Worm (Caenorhabditis elegans) whole organism, L3 larva: ENCODE data around the gene ZK829.3.

ENCODE experiments used
- ZK546.5 ChIP-seq: sonication (generic microtip); optimal IDR thresholded peaks from 2 replicates; lab custom pipeline; 2017; ENCODE audit warnings: missing biosample characterization, missing genetic modification characterization
- aly-2 ChIP-seq: fragments of 150-350 bp; optimal IDR thresholded peaks from 2 replicates; lab custom pipeline; 2014; ENCODE audit warnings: missing biosample characterization, missing genetic modification characterization
- ama-1 ChIP-seq: fragments of 150-350 bp; optimal IDR thresholded peaks from 2 replicates; lab custom pipeline; 2018
- ceh-16 ChIP-seq: sonication (generic microtip); optimal IDR thresholded peaks from 2 replicates; lab custom pipeline; 2017; ENCODE audit warnings: missing biosample characterization, missing genetic modification characterization
- ceh-82 ChIP-seq: fragments of 150-350 bp; optimal IDR thresholded peaks from 2 replicates; lab custom pipeline; 2014; ENCODE audit warnings: missing biosample characterization, missing genetic modification characterization
- ceh-9 ChIP-seq: sonication (generic microtip); optimal IDR thresholded peaks from 2 replicates; lab custom pipeline; 2018; ENCODE audit warnings: missing biosample characterization, missing genetic modification characterization
- egl-27 ChIP-seq: sonication (generic microtip); optimal IDR thresholded peaks from 4 replicates; lab custom pipeline; 2017; ENCODE audit warnings: missing biosample characterization, missing genetic modification reagents, missing genetic modification characterization
- egl-5 ChIP-seq: fragments of 150-350 bp; optimal IDR thresholded peaks from 2 replicates; lab custom pipeline; 2017; ENCODE audit warnings: missing biosample characterization, missing genetic modification reagents, missing genetic modification characterization, inconsistent platforms
- elt-1 ChIP-seq: fragments of 150-350 bp; optimal IDR thresholded peaks from 2 replicates; lab custom pipeline; 2014; ENCODE audit warnings: missing biosample characterization, missing genetic modification characterization
- elt-2 ChIP-seq: sonication (generic microtip); optimal IDR thresholded peaks from 2 replicates; lab custom pipeline; 2016; ENCODE audit warnings: missing genetic modification reagents, mild to moderate bottlenecking, missing genetic modification characterization, missing compliant biosample characterization
- elt-3 ChIP-seq, 3 experiments: fragments of 150-350 bp in 1 of 3; sonication (generic microtip) in 2 of 3; optimal IDR thresholded peaks; 2 replicates in 2 of 3; 4 replicates in 1 of 3; lab custom pipeline; 2014 to 2017; ENCODE audit warnings: missing biosample characterization in 3 of 3, missing genetic modification characterization in 3 of 3
- fkh-10 ChIP-seq: sonication (generic microtip); optimal IDR thresholded peaks from 2 replicates; lab custom pipeline; 2017; ENCODE audit warnings: missing biosample characterization, missing genetic modification reagents, missing genetic modification characterization
- fos-1 ChIP-seq: fragments of 150-350 bp; optimal IDR thresholded peaks from 2 replicates; lab custom pipeline; 2014; ENCODE audit warnings: missing biosample characterization, missing genetic modification characterization
- hmg-11 ChIP-seq: sonication (generic microtip); optimal IDR thresholded peaks from 2 replicates; lab custom pipeline; 2016; ENCODE audit warnings: missing genetic modification characterization, missing compliant biosample characterization
- lin-15B ChIP-seq: fragments of 150-350 bp; optimal IDR thresholded peaks from 2 replicates; lab custom pipeline; 2014; ENCODE audit warnings: missing biosample characterization, missing genetic modification characterization
- lin-39 ChIP-seq: fragments of 150-350 bp; optimal IDR thresholded peaks from 2 replicates; lab custom pipeline; 2018; ENCODE audit warnings: missing biosample characterization, missing genetic modification reagents, missing genetic modification characterization
- mdl-1 ChIP-seq: fragments of 150-350 bp; optimal IDR thresholded peaks from 2 replicates; lab custom pipeline; 2014; ENCODE audit warnings: missing biosample characterization, missing genetic modification characterization
- mml-1 ChIP-seq: fragments of 150-350 bp; sonication (generic microtip); optimal IDR thresholded peaks from 3 replicates; lab custom pipeline; 2014; ENCODE audit warnings: missing biosample characterization, missing genetic modification characterization
- nfya-1 ChIP-seq: sonication (generic microtip); optimal IDR thresholded peaks from 2 replicates; lab custom pipeline; 2017; ENCODE audit warnings: missing genetic modification characterization, mild to moderate bottlenecking, missing compliant biosample characterization, antibody characterized with exemption, moderate library complexity; ENCODE audit not compliant: insufficient read depth
- nhr-23 ChIP-seq: fragments of 150-350 bp; optimal IDR thresholded peaks from 2 replicates; lab custom pipeline; 2014; ENCODE audit warnings: missing biosample characterization, missing genetic modification reagents, missing genetic modification characterization
- nhr-237 ChIP-seq: fragments of 150-350 bp; optimal IDR thresholded peaks from 2 replicates; lab custom pipeline; 2014; ENCODE audit warnings: missing biosample characterization, missing genetic modification characterization
- nhr-25 ChIP-seq: sonication (generic microtip); optimal IDR thresholded peaks from 2 replicates; lab custom pipeline; 2017; ENCODE audit warnings: missing biosample characterization, missing genetic modification characterization
- nhr-28 ChIP-seq: fragments of 150-350 bp; optimal IDR thresholded peaks from 2 replicates; lab custom pipeline; 2014; ENCODE audit warnings: missing biosample characterization, missing genetic modification characterization
- nhr-43 ChIP-seq: sonication (generic microtip); optimal IDR thresholded peaks from 2 replicates; lab custom pipeline; 2016; ENCODE audit warnings: mild to moderate bottlenecking, missing genetic modification characterization, missing compliant biosample characterization; ENCODE audit not compliant: poor library complexity, severe bottlenecking
- nhr-77 ChIP-seq: fragments of 150-350 bp; optimal IDR thresholded peaks from 2 replicates; lab custom pipeline; 2014; ENCODE audit warnings: missing biosample characterization, missing genetic modification characterization
- pha-4 ChIP-seq: fragments of 150-350 bp; optimal IDR thresholded peaks from 2 replicates; lab custom pipeline; 2014; ENCODE audit warnings: missing biosample characterization, missing genetic modification reagents, missing genetic modification characterization
- pqm-1 ChIP-seq: fragments of 150-350 bp; optimal IDR thresholded peaks from 2 replicates; lab custom pipeline; 2017; ENCODE audit warnings: missing biosample characterization, missing genetic modification characterization, inconsistent platforms
- sea-2 ChIP-seq: fragments of 150-350 bp; sonication (generic microtip); optimal IDR thresholded peaks from 4 replicates; lab custom pipeline; 2014; ENCODE audit warnings: missing biosample characterization, missing genetic modification reagents, missing genetic modification characterization
- skn-1 ChIP-seq: fragments of 150-350 bp; optimal IDR thresholded peaks from 2 replicates; lab custom pipeline; 2014; ENCODE audit warnings: missing biosample characterization, missing genetic modification characterization
- tbx-2 ChIP-seq: sonication (generic microtip); optimal IDR thresholded peaks from 2 replicates; lab custom pipeline; 2016; ENCODE audit warnings: mild to moderate bottlenecking, missing genetic modification characterization, missing compliant biosample characterization
- zag-1 ChIP-seq: fragments of 150-350 bp; optimal IDR thresholded peaks from 2 replicates; lab custom pipeline; 2014; ENCODE audit warnings: missing biosample characterization, missing genetic modification characterization
- ztf-11 ChIP-seq: fragments of 150-350 bp; optimal IDR thresholded peaks from 2 replicates; lab custom pipeline; 2014; ENCODE audit warnings: missing biosample characterization, missing genetic modification characterization
- ztf-4 ChIP-seq: fragments of 150-350 bp; optimal IDR thresholded peaks from 2 replicates; lab custom pipeline; 2014; ENCODE audit warnings: missing biosample characterization, missing genetic modification characterization

Gene ZK829.3

DNA sequence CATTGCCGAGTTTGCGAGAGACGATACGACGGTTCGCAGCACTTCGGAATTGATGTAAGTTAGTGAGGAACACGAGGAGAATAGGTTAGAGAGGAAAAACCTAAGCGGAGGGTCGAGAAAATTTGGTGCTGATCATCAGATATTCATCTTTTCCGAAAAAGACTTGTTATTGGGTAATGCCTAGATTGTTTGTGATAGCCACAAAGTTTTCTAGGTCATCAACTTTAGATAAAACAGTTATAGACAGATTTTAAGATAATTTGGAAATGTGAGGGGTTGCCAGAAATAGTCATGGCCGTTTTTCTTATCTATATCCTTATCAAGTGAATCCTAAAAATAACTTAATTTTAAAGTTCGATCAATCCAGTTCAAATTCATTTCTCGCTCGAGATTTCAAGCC lies 45.1 kb downstream of the ZK829.3 start:
- TF ChIP-seq nfya-1 (tag; lab: Kevin White, UChicago) (no peak), ztf-11 (no peak), nhr-43 (tag; lab: Kevin White, UChicago) (peak; percentile 78), mdl-1 (no peak), elt-1 (tag; lab: Kevin White, UChicago) (peak; percentile 94), nhr-23 (tag; lab: Kevin White, UChicago) (peak; percentile 64)
- TF ChIP-seq, all 47 proteins: peak for 3

DNA sequence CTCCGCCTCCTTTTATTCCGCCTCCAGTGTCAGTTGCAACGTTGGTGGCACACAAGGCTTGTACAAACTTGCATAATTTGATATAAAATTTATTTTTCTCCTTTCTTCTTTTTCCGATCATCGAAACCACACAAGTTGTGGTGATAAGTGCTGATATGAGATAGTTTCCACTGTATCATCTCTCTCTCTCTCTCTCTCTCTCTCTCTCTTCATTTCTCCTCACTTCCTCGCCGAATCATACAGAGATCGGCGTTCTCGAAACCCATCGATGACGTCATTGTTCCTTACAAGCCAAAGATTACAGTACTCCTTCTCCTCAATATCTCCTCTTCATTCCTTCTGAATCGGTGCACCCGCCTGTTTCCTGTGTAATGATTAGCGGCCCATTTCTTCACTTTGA lies 46.2 kb downstream of the ZK829.3 start, which contains the start of gene nhr-43:
Gene nhr-43 (plus strand): TSS at position 233 of the 400 bp plus-strand sequence.
- TF ChIP-seq nhr-23 (tag; lab: Kevin White, UChicago), result peak; percentile 64
- TF ChIP-seq fkh-10 (GFP tag; lab: Kevin White, UChicago), result no peak
- no peak for TF ChIP-seq mml-1 (tag; lab: Kevin White, UChicago)
- TF ChIP-seq nhr-25, result peak; percentile 48
- peak; percentile 8 for TF ChIP-seq nfya-1 (tag; lab: Kevin White, UChicago)
- TF ChIP-seq fos-1 (tag; lab: Kevin White, UChicago), result no peak
- TF ChIP-seq tbx-2 (tag; lab: Kevin White, UChicago), result peak; percentile 40
- TF ChIP-seq elt-3 (tag; optimal IDR thresholded peaks at IDR 0.05; lab: Kevin White, UChicago), result peak in 1 of 3 experiments; percentile 72
- TF ChIP-seq ZK546.5 (tag; lab: Kevin White, UChicago), result no peak
- peak; percentile 98 for TF ChIP-seq nhr-43 (tag; lab: Kevin White, UChicago)
- TF ChIP-seq pqm-1 (tag; lab: Kevin White, UChicago), result no peak

DNA sequence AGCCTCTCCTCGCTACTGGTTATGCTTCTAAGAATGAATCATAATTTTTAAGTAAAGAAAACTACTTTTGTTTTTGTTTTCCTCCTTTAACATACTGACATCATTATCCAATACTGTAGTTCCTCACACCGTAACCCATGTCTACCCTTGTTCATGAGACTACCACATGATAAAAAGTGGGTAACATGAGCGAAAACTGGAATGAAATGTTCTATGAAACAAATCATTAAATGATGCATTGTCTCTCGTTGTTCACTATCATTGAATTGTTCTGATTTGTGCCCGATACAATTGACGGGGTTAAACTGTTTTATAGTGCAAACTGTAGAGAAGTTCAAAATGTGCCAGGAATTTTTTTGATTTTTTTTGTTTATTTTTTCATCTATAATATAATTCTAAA lies 47.8 kb downstream of the ZK829.3 start:
- TF ChIP-seq elt-3 (tag; optimal IDR thresholded peaks at IDR 0.05; lab: Kevin White, UChicago), result peak in 2 of 3 experiments; percentile 28 to 36
- TF ChIP-seq hmg-11, result no peak
- no peak for TF ChIP-seq skn-1 (tag; lab: Kevin White, UChicago)
- TF ChIP-seq tbx-2 (tag; lab: Kevin White, UChicago), result no peak
- TF ChIP-seq ceh-82, result no peak
- TF ChIP-seq nfya-1 (tag; lab: Kevin White, UChicago), result peak; percentile 47
- no peak for TF ChIP-seq fos-1 (tag; lab: Kevin White, UChicago)
- TF ChIP-seq nhr-25, result peak; percentile 47
- TF ChIP-seq pha-4 (tag; lab: Kevin White, UChicago), result no peak
- no peak for TF ChIP-seq lin-39 (tag; lab: Kevin White, UChicago)
- TF ChIP-seq nhr-23 (tag; lab: Kevin White, UChicago), result peak; percentile 74
- no peak for TF ChIP-seq ceh-9 (tag; lab: Kevin White, UChicago)
- peak; percentile 48 for TF ChIP-seq pqm-1 (tag; lab: Kevin White, UChicago)
- no peak for TF ChIP-seq nhr-237 (tag; lab: Kevin White, UChicago)
- peak; percentile 13 for TF ChIP-seq elt-2 (tag; lab: Kevin White, UChicago)
- TF ChIP-seq nhr-43 (tag; lab: Kevin White, UChicago), result peak; percentile 93
- TF ChIP-seq nhr-28 (tag; lab: Kevin White, UChicago), result no peak
- TF ChIP-seq lin-15B (tag; lab: Kevin White, UChicago), result no peak
- TF ChIP-seq nhr-77 (tag; lab: Kevin White, UChicago), result no peak
- TF ChIP-seq egl-5 (tag; lab: Kevin White, UChicago), result no peak

DNA sequence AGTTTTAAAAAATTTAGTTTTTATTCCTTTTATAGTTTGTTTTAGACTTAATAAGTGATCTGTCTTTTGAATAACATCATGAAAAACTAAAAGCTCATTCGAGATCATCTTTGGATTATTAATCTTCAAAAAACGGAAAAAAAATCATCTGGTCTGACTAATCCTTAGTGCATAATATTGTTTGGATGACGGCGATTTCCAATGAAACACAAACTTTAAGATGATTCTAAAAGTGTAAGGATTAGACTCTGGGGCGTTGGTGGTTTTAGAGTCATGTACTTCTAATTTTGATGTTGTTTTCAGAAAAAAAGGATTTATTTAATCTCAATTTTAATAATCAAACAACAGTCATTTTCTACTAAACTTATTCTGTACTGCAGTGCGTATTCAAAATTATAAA lies 52.2 kb downstream of the ZK829.3 start:
- TF ChIP-seq egl-27 (tag; lab: Kevin White, UChicago) (no peak), ama-1 (lab: Kevin White, UChicago) (no peak), nfya-1 (tag; lab: Kevin White, UChicago) (no peak), elt-3 (tag; optimal IDR thresholded peaks at IDR 0.05; lab: Kevin White, UChicago) (no peak), zag-1 (tag; lab: Kevin White, UChicago) (no peak), lin-39 (tag; lab: Kevin White, UChicago) (no peak), hmg-11 (no peak), lin-15B (tag; lab: Kevin White, UChicago) (no peak), ceh-16 (tag; lab: Kevin White, UChicago) (no peak), sea-2 (GFP tag; lab: Kevin White, UChicago) (no peak), nhr-43 (tag; lab: Kevin White, UChicago) (no peak), aly-2 (tag; lab: Kevin White, UChicago) (no peak), skn-1 (tag; lab: Kevin White, UChicago) (no peak), elt-2 (tag; lab: Kevin White, UChicago) (no peak), nhr-23 (tag; lab: Kevin White, UChicago) (no peak), ztf-4 (tag; lab: Kevin White, UChicago) (no peak)
